Fruit fly (Drosophila melanogaster) whole organism, prepupa: ENCODE results near the gene CG1299.

ENCODE experiments used
- CG11294 ChIP-seq: fragments of 200-800 bp; sonication (Bioruptor generic); IDR thresholded peaks from 2 replicates; pipeline ENCODE4 v1.3.6; 2022; ENCODE audit warnings: missing biosample characterization, missing genetic modification characterization
- CG11762 ChIP-seq: fragments of 200-800 bp; sonication (Bioruptor generic); optimal IDR thresholded peaks from 3 replicates; lab custom pipeline; 2016; ENCODE audit warnings: missing biosample characterization, missing genetic modification characterization; ENCODE audit not compliant: insufficient read depth
- CG1621 ChIP-seq: fragments of 200-800 bp; sonication (Bioruptor generic); optimal IDR thresholded peaks from 3 replicates; lab custom pipeline; 2018; ENCODE audit warnings: missing biosample characterization, mild to moderate bottlenecking, missing genetic modification characterization
- CG32006 ChIP-seq: fragments of 200-800 bp; sonication (Bioruptor generic); optimal IDR thresholded peaks from 3 replicates; lab custom pipeline; 2017; ENCODE audit warnings: missing biosample characterization, mild to moderate bottlenecking, missing genetic modification characterization
- CG6163 ChIP-seq: fragments of 200-800 bp; sonication (Bioruptor generic); IDR thresholded peaks from 3 replicates; pipeline ENCODE4 v1.3.6; 2022; ENCODE audit warnings: missing biosample characterization, missing genetic modification characterization
- CG8119 ChIP-seq: fragments of 200-800 bp; sonication (Bioruptor generic); IDR thresholded peaks from 3 replicates; pipeline ENCODE4 v1.3.6; 2022; ENCODE audit warnings: missing biosample characterization, missing genetic modification characterization
- CG8319 ChIP-seq: fragments of 200-800 bp; sonication (Bioruptor generic); optimal IDR thresholded peaks from 3 replicates; lab custom pipeline; 2016; ENCODE audit warnings: missing biosample characterization, missing genetic modification characterization
- CG9139 ChIP-seq: fragments of 200-800 bp; sonication (Bioruptor generic); optimal IDR thresholded peaks from 3 replicates; lab custom pipeline; 2017; ENCODE audit warnings: missing biosample characterization, mild to moderate bottlenecking, missing genetic modification characterization
- Eip75B ChIP-seq: fragments of 200-800 bp; sonication (Bioruptor generic); optimal IDR thresholded peaks from 3 replicates; lab custom pipeline; 2016; ENCODE audit warnings: missing biosample characterization, missing genetic modification characterization
- Eip78C ChIP-seq: fragments of 200-800 bp; sonication (Bioruptor generic); peaks from one replicate; lab custom pipeline; 2016; ENCODE audit warnings: missing biosample characterization, missing genetic modification characterization
- Hr39 ChIP-seq: fragments of 200-800 bp; sonication (Bioruptor generic); optimal IDR thresholded peaks from 2 replicates; lab custom pipeline; 2016; ENCODE audit warnings: missing biosample characterization, missing genetic modification characterization
- Sox15 ChIP-seq: fragments of 200-800 bp; sonication (Bioruptor generic); optimal IDR thresholded peaks from 3 replicates; lab custom pipeline; 2016; ENCODE audit warnings: missing biosample characterization, missing genetic modification characterization
- dsx ChIP-seq: fragments of 200-800 bp; optimal IDR thresholded peaks from 3 replicates; lab custom pipeline; 2019; ENCODE audit warnings: missing biosample characterization, mild to moderate bottlenecking, missing genetic modification characterization, moderate library complexity; ENCODE audit not compliant: poor library complexity, severe bottlenecking
- salr ChIP-seq, 2 experiments: fragments of 200-800 bp; sonication (Bioruptor generic); optimal IDR thresholded peaks; 3 replicates each; lab custom pipeline; 2016 to 2018; ENCODE audit warnings: missing biosample characterization in 2 of 2, missing genetic modification characterization in 2 of 2, mild to moderate bottlenecking in 1 of 2

DNA sequence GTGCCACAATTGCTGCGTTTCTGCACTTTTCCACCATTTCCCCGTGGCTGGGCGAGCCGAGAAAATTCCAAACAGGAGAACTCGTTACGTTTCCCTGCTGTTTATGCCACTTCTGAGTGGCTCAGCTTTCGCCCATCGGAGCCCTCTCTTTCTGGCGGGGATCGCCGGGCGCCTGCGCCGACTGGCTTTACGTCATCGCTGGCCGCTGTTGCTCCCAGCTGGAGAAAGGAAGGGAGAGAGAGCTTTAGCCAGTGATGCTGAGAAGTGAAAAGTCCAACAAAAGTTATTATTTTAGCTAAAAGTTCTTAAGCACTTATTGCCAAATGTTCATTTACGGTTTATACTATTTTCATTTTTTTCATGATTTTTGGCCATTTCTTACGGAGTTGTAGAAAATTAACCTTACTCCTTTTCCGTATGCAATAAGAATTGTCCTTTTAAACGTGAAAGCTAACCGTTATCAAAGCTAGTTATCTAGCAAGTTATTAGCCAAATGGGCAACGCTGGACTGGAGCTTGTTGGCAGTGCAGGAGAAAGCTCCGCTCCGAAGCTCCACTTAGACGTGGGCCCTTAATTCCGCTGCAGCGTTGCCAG is 39.5 kb downstream of the CG1299 start, which contains the start of the genes Teh2 and tipE:
- TF ChIP-seq CG8119 (GFP tag; lab: Robert Waterston, UW) = no peak
- no peak for TF ChIP-seq Eip78C
- TF ChIP-seq Eip75B (GFP tag; lab: Kevin White, UChicago) = no peak
- TF ChIP-seq CG11762 = no peak
- TF ChIP-seq Hr39 = no peak
- no peak for TF ChIP-seq CG6163 (GFP tag; lab: Robert Waterston, UW)
- TF ChIP-seq CG11294 (GFP tag; lab: Robert Waterston, UW) = no peak
- TF ChIP-seq CG32006 = no peak
- no peak for TF ChIP-seq CG9139 (GFP tag; lab: Kevin White, UChicago)
- no peak for TF ChIP-seq salr (GFP tag; optimal IDR thresholded peaks at IDR 0.05; lab: Kevin White, UChicago)
- TF ChIP-seq CG1621 (tag; lab: Kevin White, UChicago) = no peak
- TF ChIP-seq CG8319 (GFP tag; lab: Kevin White, UChicago) = no peak
- no peak for TF ChIP-seq Sox15
- no peak for TF ChIP-seq dsx (GFP tag; lab: Kevin White, UChicago)
